Worm (Caenorhabditis elegans): ENCODE measurements around the gene str-164.

Gene str-164

ce11 chrIV:4982477-4982876, 21.9 kb downstream of the str-164 start, which contains the start of gene E03H12.4:
Gene E03H12.4, plus strand, starts transcription at chrIV:4982596.
- TF ChIP-seq fkh-10 (GFP tag; optimal IDR thresholded peaks at IDR 0.05) (no peak), unc-62 (GFP tag; optimal IDR thresholded peaks at IDR 0.05 in 1 of 2) (peak in 1 of 2 experiments; percentile 96), unc-62 (tag; optimal IDR thresholded peaks at IDR 0.05) (no peak)

ce11 chrIV:4983746-4984145, 23.2 kb downstream of the str-164 start, which contains the start of gene clec-176:
Gene clec-176, plus strand, starts transcription at chrIV:4984046.
- TF ChIP-seq nhr-11 (tag; optimal IDR thresholded peaks at IDR 0.05) = no peak
- no peak for TF ChIP-seq skn-1 (tag; optimal IDR thresholded peaks at IDR 0.05)
- TF ChIP-seq ZK337.2 (GFP tag; IDR thresholded peaks at IDR 0.05) = no peak
- no peak for TF ChIP-seq aly-2 (tag; optimal IDR thresholded peaks at IDR 0.05)
- no peak for TF ChIP-seq unc-62 (GFP tag; optimal IDR thresholded peaks at IDR 0.05 in 1 of 2)
- no peak for TF ChIP-seq unc-62 (tag; optimal IDR thresholded peaks at IDR 0.05)
- no peak for TF ChIP-seq unc-130 (GFP tag; optimal IDR thresholded peaks at IDR 0.05)
- no peak for TF ChIP-seq dve-1 (tag; optimal IDR thresholded peaks at IDR 0.05; ENCODE audit: insufficient read depth)
- TF ChIP-seq cey-2 (tag; optimal IDR thresholded peaks at IDR 0.05; ENCODE audit: borderline replicate concordance, insufficient read depth) = no peak
- no peak for TF ChIP-seq nhr-41 (GFP tag; IDR thresholded peaks at IDR 0.05)
- TF ChIP-seq mes-2 (tag; optimal IDR thresholded peaks at IDR 0.05; ENCODE audit: poor library complexity, severe bottlenecking) = no peak
- TF ChIP-seq snpc-1.2 (GFP tag; IDR thresholded peaks at IDR 0.05) = no peak
- no peak for TF ChIP-seq gei-8 (GFP tag; optimal IDR thresholded peaks at IDR 0.05)
- TF ChIP-seq set-16 (GFP tag; IDR thresholded peaks at IDR 0.05) = no peak
- TF ChIP-seq lsy-2 (tag; optimal IDR thresholded peaks at IDR 0.05) = no peak
- TF ChIP-seq hlh-30 (tag; optimal IDR thresholded peaks at IDR 0.05; ENCODE audit: insufficient read depth) = no peak
- TF ChIP-seq zip-2 (tag; optimal IDR thresholded peaks at IDR 0.05) = no peak
- no peak for TF ChIP-seq ceh-44 (GFP tag; IDR thresholded peaks at IDR 0.05)
- TF ChIP-seq egl-27 (tag; optimal IDR thresholded peaks at IDR 0.05) = no peak
- TF ChIP-seq saeg-2 (GFP tag; IDR thresholded peaks at IDR 0.05) = no peak

ce11 chrIV:4986246-4986645, 25.7 kb downstream of the str-164 start, which contains the start of gene clec-177:
Gene clec-177, plus strand, starts transcription at chrIV:4986546.
- TF ChIP-seq hif-1 (tag; optimal IDR thresholded peaks at IDR 0.05) = no peak
- no peak for TF ChIP-seq zag-1 (tag; optimal IDR thresholded peaks at IDR 0.05)
- TF ChIP-seq attf-4 (tag; optimal IDR thresholded peaks at IDR 0.05) = no peak
- TF ChIP-seq Y105C5A.15 (GFP tag; IDR thresholded peaks at IDR 0.05) = no peak
- TF ChIP-seq zip-11 (GFP tag; IDR thresholded peaks at IDR 0.05) = no peak
- TF ChIP-seq mes-2 (tag; optimal IDR thresholded peaks at IDR 0.05; ENCODE audit: poor library complexity, severe bottlenecking) = no peak
- TF ChIP-seq ZK337.2 (GFP tag; IDR thresholded peaks at IDR 0.05) = no peak
- no peak for TF ChIP-seq ama-1 (optimal IDR thresholded peaks at IDR 0.05)
- no peak for TF ChIP-seq cey-2 (tag; optimal IDR thresholded peaks at IDR 0.05; ENCODE audit: borderline replicate concordance, insufficient read depth)
- TF ChIP-seq zfp-2 (tag; optimal IDR thresholded peaks at IDR 0.05) = no peak
- TF ChIP-seq Y75B8A.6 (GFP tag; IDR thresholded peaks at IDR 0.05) = no peak
- no peak for TF ChIP-seq lin-1 (GFP tag; IDR thresholded peaks at IDR 0.05)
- no peak for TF ChIP-seq lim-7 (GFP tag; IDR thresholded peaks at IDR 0.05)
- TF ChIP-seq rbr-2 (tag; optimal IDR thresholded peaks at IDR 0.05) = no peak
- TF ChIP-seq F49E8.2 (tag; optimal IDR thresholded peaks at IDR 0.05; ENCODE audit: borderline replicate concordance) = no peak
- no peak for TF ChIP-seq unc-62 (GFP tag; optimal IDR thresholded peaks at IDR 0.05 in 1 of 2)
- TF ChIP-seq unc-62 (tag; optimal IDR thresholded peaks at IDR 0.05) = no peak
- no peak for TF ChIP-seq set-16 (GFP tag; IDR thresholded peaks at IDR 0.05)

- no peak for TF ChIP-seq vab-7 (GFP tag; IDR thresholded peaks at IDR 0.05)
- TF ChIP-seq tag-97 (GFP tag; IDR thresholded peaks at IDR 0.05) = no peak
- TF ChIP-seq dmd-8 (GFP tag; IDR thresholded peaks at IDR 0.05) = no peak
- TF ChIP-seq zip-11 (GFP tag; IDR thresholded peaks at IDR 0.05) = no peak
- no peak for TF ChIP-seq D1046.2 (GFP tag; IDR thresholded peaks at IDR 0.05)
- TF ChIP-seq spr-3 (GFP tag; optimal IDR thresholded peaks at IDR 0.05) = no peak
- no peak for TF ChIP-seq rbr-2 (tag; optimal IDR thresholded peaks at IDR 0.05)
- TF ChIP-seq nhr-48 (tag; optimal IDR thresholded peaks at IDR 0.05) = no peak
- no peak for TF ChIP-seq Y75B8A.6 (GFP tag; IDR thresholded peaks at IDR 0.05)
- TF ChIP-seq F10B5.3 (tag; optimal IDR thresholded peaks at IDR 0.05) = no peak
- no peak for TF ChIP-seq ctbp-1 (GFP tag; IDR thresholded peaks at IDR 0.05)
- TF ChIP-seq attf-4 (tag; optimal IDR thresholded peaks at IDR 0.05) = no peak
- no peak for TF ChIP-seq spr-1 (tag; optimal IDR thresholded peaks at IDR 0.05)
- TF ChIP-seq ztf-11 (tag; optimal IDR thresholded peaks at IDR 0.05) = no peak
- no peak for TF ChIP-seq pqm-1 (tag; optimal IDR thresholded peaks at IDR 0.05)
- TF ChIP-seq pha-4 (GFP tag; IDR thresholded peaks at IDR 0.05) = no peak
- TF ChIP-seq pha-4 (tag; optimal IDR thresholded peaks at IDR 0.05) = no peak
- TF ChIP-seq set-16 (GFP tag; IDR thresholded peaks at IDR 0.05) = no peak
- TF ChIP-seq gei-8 (GFP tag; optimal IDR thresholded peaks at IDR 0.05) = no peak
- no peak for TF ChIP-seq nhr-28 (tag; optimal IDR thresholded peaks at IDR 0.05)
Observed at ce11 chrIV:4988531-4988930, 28.0 kb downstream of the str-164 start, which contains the start of gene E03H12.7. Gene E03H12.7, minus strand, starts transcription at chrIV:4988631.
